Fruit fly (Drosophila melanogaster) whole organism, embryonic: Measurements from ENCODE around the gene Rab35.

Experiments
- ATbp ChIP-seq: fragments of 200-800 bp; sonication (Bioruptor generic); optimal IDR thresholded peaks from 2 replicates; lab custom pipeline; 2017; ENCODE audit warnings: missing biosample characterization, mild to moderate bottlenecking, missing genetic modification characterization, missing genetic modification reagents
- Aef1 ChIP-seq: fragments of 200-800 bp; sonication (Bioruptor generic); IDR thresholded peaks from 3 replicates; pipeline ENCODE4 v1.3.6; 2022; ENCODE audit warnings: missing biosample characterization, missing genetic modification characterization
- B-H1 ChIP-seq: fragments of 200-800 bp; sonication (Bioruptor generic); IDR thresholded peaks from 3 replicates; pipeline ENCODE4 v1.3.6; 2022; ENCODE audit warnings: missing biosample characterization, missing genetic modification characterization
- Bgb ChIP-seq: fragments of 200-800 bp; sonication (Bioruptor generic); IDR thresholded peaks from 2 replicates; pipeline ENCODE4 v1.3.6; 2022; ENCODE audit warnings: missing biosample characterization, missing genetic modification characterization; ENCODE audit not compliant: partially characterized antibody
- CG10209 ChIP-seq: fragments of 200-800 bp; sonication (Bioruptor generic); optimal IDR thresholded peaks from 3 replicates; lab custom pipeline; 2017; ENCODE audit warnings: missing biosample characterization, mild to moderate bottlenecking, missing genetic modification characterization, missing genetic modification reagents
- CG11695 ChIP-seq: fragments of 200-800 bp; sonication (Bioruptor generic); IDR thresholded peaks from 3 replicates; pipeline ENCODE4 v1.3.6; 2022; ENCODE audit warnings: missing biosample characterization, missing genetic modification characterization
- CG1233 ChIP-seq: fragments of 200-800 bp; sonication (Bioruptor generic); optimal IDR thresholded peaks from 4 replicates; lab custom pipeline; 2018; ENCODE audit warnings: missing biosample characterization, mild to moderate bottlenecking, missing genetic modification characterization
- CG12391 ChIP-seq: fragments of 200-800 bp; sonication (Bioruptor generic); optimal IDR thresholded peaks from 3 replicates; lab custom pipeline; 2018; ENCODE audit warnings: missing biosample characterization, mild to moderate bottlenecking, missing genetic modification characterization, moderate library complexity
- CG13624 ChIP-seq: fragments of 200-800 bp; sonication (Bioruptor generic); optimal IDR thresholded peaks from 2 replicates; lab custom pipeline; 2016; ENCODE audit warnings: missing biosample characterization, missing genetic modification characterization
- CG14667 ChIP-seq: fragments of 200-800 bp; sonication (Bioruptor generic); IDR thresholded peaks from 2 replicates; pipeline ENCODE4 v1.3.6; 2022; ENCODE audit warnings: missing biosample characterization, missing genetic modification characterization
- CG14965 ChIP-seq: fragments of 200-800 bp; sonication (Bioruptor generic); optimal IDR thresholded peaks from 2 replicates; lab custom pipeline; 2016; ENCODE audit warnings: missing biosample characterization, missing genetic modification characterization, borderline replicate concordance
- CG16779 ChIP-seq: fragments of 200-800 bp; sonication (Bioruptor generic); IDR thresholded peaks from 2 replicates; pipeline ENCODE4 v1.3.6; 2022; ENCODE audit warnings: missing biosample characterization, missing genetic modification characterization
- CG30020 ChIP-seq: fragments of 200-800 bp; optimal IDR thresholded peaks from 2 replicates; lab custom pipeline; 2019; ENCODE audit warnings: missing biosample characterization, mild to moderate bottlenecking, missing genetic modification characterization, moderate library complexity
- CG30403 ChIP-seq: fragments of 200-800 bp; sonication (Bioruptor generic); optimal IDR thresholded peaks from 3 replicates; lab custom pipeline; 2016; ENCODE audit warnings: missing biosample characterization, missing genetic modification characterization
- CG31441 ChIP-seq: fragments of 200-800 bp; sonication (Bioruptor generic); IDR thresholded peaks from 2 replicates; pipeline ENCODE4 v1.3.6; 2022; ENCODE audit warnings: missing biosample characterization, missing genetic modification characterization
- CG4730 ChIP-seq: fragments of 200-800 bp; sonication (Bioruptor generic); IDR thresholded peaks from 2 replicates; pipeline ENCODE4 v1.3.6; 2022; ENCODE audit warnings: missing biosample characterization, missing genetic modification characterization
- CG6683 ChIP-seq: fragments of 200-800 bp; sonication (Bioruptor generic); optimal IDR thresholded peaks from 2 replicates; lab custom pipeline; 2017; ENCODE audit warnings: missing biosample characterization, mild to moderate bottlenecking, missing genetic modification characterization, missing genetic modification reagents
- CG7372 ChIP-seq: fragments of 200-800 bp; sonication (Bioruptor generic); IDR thresholded peaks from 2 replicates; pipeline ENCODE4 v1.3.6; 2022; ENCODE audit warnings: missing biosample characterization, missing genetic modification characterization
- CG9876 ChIP-seq: fragments of 200-800 bp; sonication (Bioruptor generic); optimal IDR thresholded peaks from 2 replicates; lab custom pipeline; 2016; ENCODE audit warnings: missing biosample characterization, missing genetic modification characterization
- CHES-1-like ChIP-seq: fragments of 200-800 bp; sonication (Bioruptor generic); optimal IDR thresholded peaks from 2 replicates; lab custom pipeline; 2016; ENCODE audit warnings: missing biosample characterization, missing genetic modification characterization
- D ChIP-seq, 2 experiments: fragments of 200-800 bp in 1 of 2; fragments of >200 bp in 1 of 2; sonication (Bioruptor generic) in 1 of 2; optimal IDR thresholded peaks; 2 replicates in 1 of 2; 3 replicates in 1 of 2; lab custom pipeline; 2017; ENCODE audit warnings: mild to moderate bottlenecking in 1 of 2, missing biosample characterization in 1 of 2, missing genetic modification characterization in 1 of 2, missing genetic modification reagents in 1 of 2
- Dek ChIP-seq: fragments of 200-800 bp; sonication (Bioruptor generic); optimal IDR thresholded peaks from 3 replicates; lab custom pipeline; 2019; ENCODE audit warnings: missing biosample characterization, mild to moderate bottlenecking, missing genetic modification characterization, moderate library complexity
- Fer3 ChIP-seq: fragments of 200-800 bp; sonication (Bioruptor generic); optimal IDR thresholded peaks from 2 replicates; lab custom pipeline; 2018; ENCODE audit warnings: missing biosample characterization, mild to moderate bottlenecking, missing genetic modification characterization, moderate library complexity
- HLH4C ChIP-seq: fragments of 200-800 bp; sonication (Bioruptor generic); IDR thresholded peaks from 3 replicates; pipeline ENCODE4 v1.3.6; 2022; ENCODE audit warnings: missing biosample characterization, missing genetic modification characterization; ENCODE audit not compliant: partially characterized antibody
- Mad ChIP-seq: fragments of 200-800 bp; sonication (Bioruptor generic); optimal IDR thresholded peaks from 2 replicates; lab custom pipeline; 2016; ENCODE audit warnings: missing biosample characterization, missing genetic modification characterization
- Mes4 ChIP-seq: fragments of 200-800 bp; sonication (Bioruptor generic); optimal IDR thresholded peaks from 2 replicates; lab custom pipeline; 2016; ENCODE audit warnings: missing biosample characterization, missing genetic modification characterization
- NC2β ChIP-seq: fragments of 200-800 bp; sonication (Bioruptor generic); optimal IDR thresholded peaks from 2 replicates; lab custom pipeline; 2016; ENCODE audit warnings: missing biosample characterization, missing genetic modification characterization
- NfI ChIP-seq: fragments of 200-800 bp; sonication (Bioruptor generic); optimal IDR thresholded peaks from 3 replicates; lab custom pipeline; 2018; ENCODE audit warnings: missing biosample characterization, mild to moderate bottlenecking, missing genetic modification characterization, moderate library complexity
- Ssrp ChIP-seq: fragments of 200-800 bp; sonication (Bioruptor generic); optimal IDR thresholded peaks from 2 replicates; lab custom pipeline; 2018; ENCODE audit warnings: missing biosample characterization, mild to moderate bottlenecking, missing genetic modification characterization, moderate library complexity
- ase ChIP-seq: fragments of 200-800 bp; sonication (Bioruptor generic); IDR thresholded peaks from 3 replicates; pipeline ENCODE4 v1.3.6; 2022; ENCODE audit warnings: missing biosample characterization, missing genetic modification characterization
- bigmax ChIP-seq: fragments of 200-800 bp; sonication (Bioruptor generic); optimal IDR thresholded peaks from 2 replicates; lab custom pipeline; 2018; ENCODE audit warnings: missing biosample characterization, mild to moderate bottlenecking, missing genetic modification characterization
- cato ChIP-seq: fragments of 200-800 bp; sonication (Bioruptor generic); optimal IDR thresholded peaks from 2 replicates; lab custom pipeline; 2016; ENCODE audit warnings: missing biosample characterization, missing genetic modification characterization, borderline replicate concordance
- corto ChIP-seq: fragments of 200-800 bp; sonication (Bioruptor generic); optimal IDR thresholded peaks from 2 replicates; lab custom pipeline; 2016; ENCODE audit warnings: missing biosample characterization, mild to moderate bottlenecking, missing genetic modification characterization, moderate library complexity
- croc ChIP-seq: fragments of 200-800 bp; sonication (Bioruptor generic); conservative IDR thresholded peaks from 3 replicates; pipeline ENCODE4 v1.3.6; 2022; ENCODE audit warnings: missing biosample characterization, missing genetic modification characterization
- dan ChIP-seq: fragments of 200-800 bp; sonication (Bioruptor generic); IDR thresholded peaks from 2 replicates; pipeline ENCODE4 v1.3.6; 2022; ENCODE audit warnings: missing biosample characterization, missing genetic modification characterization
- dmrt99B ChIP-seq: fragments of 200-800 bp; sonication (Bioruptor generic); optimal IDR thresholded peaks from 2 replicates; lab custom pipeline; 2018; ENCODE audit warnings: missing biosample characterization, mild to moderate bottlenecking, missing genetic modification characterization, moderate library complexity
- fd3F ChIP-seq: fragments of 200-800 bp; sonication (Bioruptor generic); optimal IDR thresholded peaks from 2 replicates; lab custom pipeline; 2018; ENCODE audit warnings: missing biosample characterization, mild to moderate bottlenecking, missing genetic modification characterization, moderate library complexity
- grau ChIP-seq: fragments of 200-800 bp; optimal IDR thresholded peaks from 3 replicates; lab custom pipeline; 2019; ENCODE audit warnings: missing biosample characterization, mild to moderate bottlenecking, missing genetic modification characterization, moderate library complexity
- nom ChIP-seq: fragments of 200-800 bp; sonication (Bioruptor generic); optimal IDR thresholded peaks from 2 replicates; lab custom pipeline; 2017; ENCODE audit warnings: missing biosample characterization, missing genetic modification characterization, mild to moderate bottlenecking, moderate library complexity, missing genetic modification reagents
- oc ChIP-seq: fragments of 200-800 bp; sonication (Bioruptor generic); optimal IDR thresholded peaks from 2 replicates; lab custom pipeline; 2018; ENCODE audit warnings: missing biosample characterization, mild to moderate bottlenecking, missing genetic modification characterization, moderate library complexity
- pros ChIP-seq: fragments of 200-800 bp; sonication (Bioruptor generic); optimal IDR thresholded peaks from 3 replicates; lab custom pipeline; 2019; ENCODE audit warnings: missing biosample characterization, mild to moderate bottlenecking, missing genetic modification characterization, moderate library complexity
- ssp ChIP-seq: fragments of 200-800 bp; sonication (Bioruptor generic); IDR thresholded peaks from 2 replicates; pipeline ENCODE4 v1.3.6; 2022; ENCODE audit warnings: missing biosample characterization, missing genetic modification characterization
- tap ChIP-seq: fragments of 200-800 bp; optimal IDR thresholded peaks from 3 replicates; lab custom pipeline; 2019; ENCODE audit warnings: missing biosample characterization, mild to moderate bottlenecking, missing genetic modification characterization, moderate library complexity
- tio ChIP-seq: fragments of 200-800 bp; sonication (Bioruptor generic); optimal IDR thresholded peaks from 2 replicates; lab custom pipeline; 2017; ENCODE audit warnings: missing biosample characterization, missing genetic modification characterization, inconsistent platforms
- tx ChIP-seq: fragments of 200-800 bp; sonication (Bioruptor generic); optimal IDR thresholded peaks from 2 replicates; lab custom pipeline; 2016; ENCODE audit warnings: missing biosample characterization, missing genetic modification characterization
- vfl ChIP-seq: fragments of 200-800 bp; sonication (Bioruptor generic); optimal IDR thresholded peaks from 2 replicates; lab custom pipeline; 2016; ENCODE audit warnings: missing biosample characterization, missing genetic modification characterization
- vvl ChIP-seq: fragments of 200-800 bp; sonication (Bioruptor generic); IDR thresholded peaks from 2 replicates; pipeline ENCODE4 v1.3.6; 2022; ENCODE audit warnings: missing biosample characterization, missing genetic modification characterization
- zfh1 ChIP-seq: fragments of 200-800 bp; sonication (Bioruptor generic); IDR thresholded peaks from 3 replicates; pipeline ENCODE4 v1.3.6; 2022; ENCODE audit warnings: missing biosample characterization, missing genetic modification characterization
- zfh2 ChIP-seq: fragments of 200-800 bp; sonication (Bioruptor generic); optimal IDR thresholded peaks from 2 replicates; lab custom pipeline; 2016; ENCODE audit warnings: missing biosample characterization, missing genetic modification characterization

Rab35 gene

dm6 chrX:20173464-20173995 lies 13.9 kb upstream of the Rab35 start, which contains the start of gene AnxB10 (continued):
- TF ChIP-seq CHES-1-like (GFP tag; lab: Kevin White, UChicago) (peak; percentile 14), corto (GFP tag; lab: Kevin White, UChicago) (peak; percentile 58), nom (GFP tag; lab: Kevin White, UChicago) (peak; percentile 86), oc (peak; percentile 22), CG11695 (GFP tag; lab: Robert Waterston, UW) (peak; percentile 59; the same call in 1 of the 3 replicates), Bgb (GFP tag; lab: Robert Waterston, UW) (no peak), CG14667 (0 out of 2 replicates have a peak, but pooled peaks have one; percentile 17), CG1233 (GFP tag; lab: Kevin White, UChicago) (peak; percentile 57), CG31441 (GFP tag; lab: Robert Waterston, UW) (peak; percentile 64), CG13624 (GFP tag; lab: Kevin White, UChicago) (peak; percentile 26), tio (GFP tag; lab: Kevin White, UChicago) (no peak), ssp (peak; percentile 53), CG7372 (GFP tag; lab: Robert Waterston, UW) (no peak), Aef1 (GFP tag; lab: Robert Waterston, UW) (peak; percentile 47; the same call in 2 of the 3 replicates), grau (peak; percentile 49), CG6683 (peak; percentile 23), D (optimal IDR thresholded peaks at IDR 0.05; lab: Kevin White, UChicago) (no peak), D (GFP tag; optimal IDR thresholded peaks at IDR 0.05; lab: Kevin White, UChicago) (peak; percentile 49), NfI (GFP tag; lab: Kevin White, UChicago) (peak; percentile 37), CG16779 (GFP tag; lab: Robert Waterston, UW) (no peak), vfl (GFP tag; lab: Kevin White, UChicago) (no peak), CG4730 (GFP tag; lab: Robert Waterston, UW) (0 out of 2 replicates have a peak, but pooled peaks have one; percentile 47), CG30020 (no peak), B-H1 (GFP tag; lab: Robert Waterston, UW) (no peak; the same call in 2 of the 3 replicates), CG14965 (GFP tag; lab: Kevin White, UChicago) (no peak), CG9876 (no peak), Ssrp (tag; lab: Kevin White, UChicago) (peak; percentile 31), HLH4C (GFP tag; lab: Robert Waterston, UW) (no peak), vvl (peak; percentile 58), zfh2 (GFP tag; lab: Kevin White, UChicago) (peak; percentile 25), Fer3 (tag; lab: Kevin White, UChicago) (peak; percentile 58), Mad (GFP tag; lab: Kevin White, UChicago) (peak; percentile 33), croc (peak; percentile 26; the same call in 1 of the 3 replicates), zfh1 (GFP tag; lab: Robert Waterston, UW) (0 out of 3 replicates have a peak, but pooled peaks have one; percentile 8), CG10209 (GFP tag; lab: Kevin White, UChicago) (peak; percentile 53), Dek (tag; lab: Kevin White, UChicago) (peak; percentile 26), pros (no peak), CG12391 (tag; lab: Kevin White, UChicago) (peak; percentile 46), cato (GFP tag; lab: Kevin White, UChicago) (peak; percentile 16), ase (GFP tag; lab: Robert Waterston, UW) (no peak), ATbp (GFP tag; lab: Kevin White, UChicago) (peak; percentile 14), tx (GFP tag; lab: Kevin White, UChicago) (no peak), fd3F (GFP tag; lab: Kevin White, UChicago) (no peak), tap (tag; lab: Kevin White, UChicago) (peak; percentile 36), bigmax (no peak), NC2β (GFP tag; lab: Kevin White, UChicago) (peak; percentile 8), dan (GFP tag; lab: Robert Waterston, UW) (no peak), CG30403 (GFP tag; lab: Kevin White, UChicago) (peak; percentile 65), dmrt99B (tag; lab: Kevin White, UChicago) (peak; percentile 79), Mes4 (GFP tag; lab: Kevin White, UChicago) (peak; percentile 37)
